Worm (Caenorhabditis elegans): ENCODE measurements around the gene nlp-78.

- TF ChIP-seq nhr-76 (tag; optimal IDR thresholded peaks at IDR 0.05): no peak
- TF ChIP-seq skn-1 (tag; optimal IDR thresholded peaks at IDR 0.05): no peak
- TF ChIP-seq grh-1 (GFP tag; IDR thresholded peaks at IDR 0.05): no peak
- no peak for TF ChIP-seq egl-27 (tag; optimal IDR thresholded peaks at IDR 0.05)
- no peak for TF ChIP-seq ces-1 (GFP tag; optimal IDR thresholded peaks at IDR 0.05)
- no peak for TF ChIP-seq lin-35 (GFP tag; optimal IDR thresholded peaks at IDR 0.05)
- no peak for TF ChIP-seq nhr-11 (tag; optimal IDR thresholded peaks at IDR 0.05)
- no peak for TF ChIP-seq pax-3 (tag; optimal IDR thresholded peaks at IDR 0.05)
- TF ChIP-seq fkh-10 (GFP tag; optimal IDR thresholded peaks at IDR 0.05): no peak
- TF ChIP-seq egl-13 (tag; optimal IDR thresholded peaks at IDR 0.05): no peak
- TF ChIP-seq snu-23 (GFP tag; optimal IDR thresholded peaks at IDR 0.05): no peak
Observed at ce11 chrII:9171466-9172187, 35.6 kb downstream of the nlp-78 start.
